Fruit fly (Drosophila melanogaster) whole organism, prepupa: Measurements from ENCODE around the gene CG31928.

Source experiments
- Blimp-1 ChIP-seq: fragments of 200-800 bp; sonication (Bioruptor generic); optimal IDR thresholded peaks from 3 replicates; lab custom pipeline; 2017; ENCODE audit warnings: missing biosample characterization, missing genetic modification characterization, mild to moderate bottlenecking, moderate library complexity, missing genetic modification reagents
- Sox102F ChIP-seq: fragments of 200-800 bp; sonication (Bioruptor generic); optimal IDR thresholded peaks from 2 replicates; lab custom pipeline; 2016; ENCODE audit warnings: missing biosample characterization, mild to moderate bottlenecking, missing genetic modification characterization

- TF ChIP-seq Blimp-1 (GFP tag; lab: Kevin White, UChicago): no peak
- no peak for TF ChIP-seq Sox102F (GFP tag; lab: Kevin White, UChicago)
Observed at dm6 chr2L:1456822-1457221, 35.3 kb upstream of the CG31928 start.
